Fruit fly (Drosophila melanogaster): ENCODE measurements around the gene CG4935.

CG4935 gene

DNA sequence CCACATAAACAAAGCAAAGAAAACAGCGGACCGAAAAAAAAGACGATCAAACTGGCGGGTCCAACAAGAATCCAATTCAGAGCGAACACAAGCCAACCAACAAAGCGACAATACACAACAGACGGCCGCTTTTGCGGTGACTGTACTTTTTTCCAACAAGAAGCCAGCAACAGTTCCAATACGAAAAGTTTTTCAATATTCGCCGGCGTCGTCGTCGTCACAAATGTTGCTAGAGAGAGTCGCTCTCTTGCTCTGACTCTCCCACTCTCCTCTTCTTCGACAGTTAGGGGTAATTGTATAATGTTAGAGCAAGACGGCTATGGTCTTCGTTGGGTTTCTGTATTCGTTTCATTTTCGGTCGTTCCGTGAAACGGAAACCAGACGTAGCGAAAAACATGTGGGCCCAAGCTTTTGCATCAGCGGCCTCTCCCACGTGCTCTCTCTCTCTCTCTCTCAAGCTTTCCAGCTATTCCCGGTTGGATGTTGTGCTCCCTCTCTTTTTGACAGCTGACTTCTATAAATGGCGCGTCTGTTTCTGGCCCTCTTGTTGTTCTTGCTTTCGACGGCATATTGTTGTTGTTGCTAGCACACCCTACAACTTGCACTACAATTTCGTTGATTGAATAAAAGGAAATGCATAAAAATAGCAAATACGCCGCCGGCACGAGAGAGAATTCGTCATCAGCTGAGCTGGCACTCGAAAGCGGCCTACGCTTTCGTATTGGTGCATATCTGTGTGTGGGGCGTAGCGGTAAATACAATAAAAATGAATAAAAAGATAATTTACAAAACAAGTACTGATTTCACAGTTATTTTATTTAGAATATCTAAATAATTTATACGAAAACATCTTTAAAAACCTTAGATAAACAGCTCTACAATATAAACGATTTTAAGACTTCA is 7.5 kb downstream of the CG4935 start (continued):
- TF ChIP-seq Usf (GFP tag; optimal IDR thresholded peaks at IDR 0.05) (no peak), Camta (GFP tag; optimal IDR thresholded peaks at IDR 0.05) (no peak), Trl (optimal IDR thresholded peaks at IDR 0.05) (peak; percentile 94 to 100), Trl (GFP tag; optimal IDR thresholded peaks at IDR 0.05) (peak; percentile 82), so (GFP tag; IDR thresholded peaks at IDR 0.05) (no peak), CG1529 (GFP tag; optimal IDR thresholded peaks at IDR 0.05) (peak; percentile 71), CG7357 (GFP tag; IDR thresholded peaks at IDR 0.05) (no peak), CG10267 (tag; optimal IDR thresholded peaks at IDR 0.05) (peak; percentile 64), sna (GFP tag; IDR thresholded peaks at IDR 0.05; ENCODE audit: partially characterized antibody) (no peak), en (GFP tag; optimal IDR thresholded peaks at IDR 0.05) (peak; percentile 45), CG17612 (GFP tag; IDR thresholded peaks at IDR 0.05) (no peak), PHDP (tag; optimal IDR thresholded peaks at IDR 0.05) (peak; percentile 76), jumu (GFP tag; optimal IDR thresholded peaks at IDR 0.05) (no peak), CG12391 (tag; optimal IDR thresholded peaks at IDR 0.05) (peak; percentile 73), vfl (GFP tag; optimal IDR thresholded peaks at IDR 0.05) (no peak), tio (GFP tag; optimal IDR thresholded peaks at IDR 0.05) (no peak), CG8944 (GFP tag; optimal IDR thresholded peaks at IDR 0.05) (no peak), crol (GFP tag; IDR thresholded peaks at IDR 0.05) (no peak), CG12071 (GFP tag; optimal IDR thresholded peaks at IDR 0.05) (peak; percentile 92), Xbp1 (GFP tag; optimal IDR thresholded peaks at IDR 0.05) (no peak), repo (GFP tag; optimal IDR thresholded peaks at IDR 0.05) (peak; percentile 21), CG11398 (GFP tag; optimal IDR thresholded peaks at IDR 0.05) (peak; percentile 44), gsb-n (tag; optimal IDR thresholded peaks at IDR 0.05) (peak; percentile 27), Dad (GFP tag; optimal IDR thresholded peaks at IDR 0.05) (peak; percentile 36), Hr78 (GFP tag; optimal IDR thresholded peaks at IDR 0.05) (peak in 1 of 2 experiments; percentile 13), p53 (GFP tag; optimal IDR thresholded peaks at IDR 0.05) (no peak), Deaf1 (tag; optimal IDR thresholded peaks at IDR 0.05) (peak; percentile 73), CG31365 (tag; optimal IDR thresholded peaks at IDR 0.05) (peak; percentile 88), HmgD (GFP tag; optimal IDR thresholded peaks at IDR 0.05) (peak; percentile 45), cas (GFP tag; IDR thresholded peaks at IDR 0.05) (no peak), Taf1 (GFP tag; IDR thresholded peaks at IDR 0.05) (no peak), disco-r (GFP tag; optimal IDR thresholded peaks at IDR 0.05) (no peak), Six4 (GFP tag; optimal IDR thresholded peaks at IDR 0.05) (peak; percentile 21), CG43689 (GFP tag; IDR thresholded peaks at IDR 0.05) (no peak), danr (GFP tag; IDR thresholded peaks at IDR 0.05) (no peak), sisA (GFP tag; IDR thresholded peaks at IDR 0.05) (no peak), Scr (GFP tag; IDR thresholded peaks at IDR 0.05; ENCODE audit: partially characterized antibody) (no peak), row (GFP tag; IDR thresholded peaks at IDR 0.05) (no peak), CG13624 (GFP tag; optimal IDR thresholded peaks at IDR 0.05) (peak; percentile 80), CG14667 (GFP tag; IDR thresholded peaks at IDR 0.05) (no peak), Ssrp (tag; optimal IDR thresholded peaks at IDR 0.05) (no peak), CG2202 (tag; optimal IDR thresholded peaks at IDR 0.05) (peak; percentile 52), pfk (GFP tag; optimal IDR thresholded peaks at IDR 0.05) (peak; percentile 100), Gug (GFP tag; IDR thresholded peaks at IDR 0.05) (no peak), CG33557 (GFP tag; optimal IDR thresholded peaks at IDR 0.05) (peak; percentile 56), CG3281 (GFP tag; optimal IDR thresholded peaks at IDR 0.05) (peak; percentile 93), Nf-YA (GFP tag; IDR thresholded peaks at IDR 0.05) (no peak), CG1603 (tag; optimal IDR thresholded peaks at IDR 0.05) (peak; percentile 48), HHEX (GFP tag; optimal IDR thresholded peaks at IDR 0.05) (peak; percentile 93), CG16779 (GFP tag; IDR thresholded peaks at IDR 0.05) (no peak)
